Worm (Caenorhabditis elegans): ENCODE measurements around the gene T14E8.2.

ce11 chrX:6507734-6508133 lies 35.1 kb upstream of the T14E8.2 start:
- TF ChIP-seq aly-2 (tag; optimal IDR thresholded peaks at IDR 0.05) (no peak), mep-1 (tag; optimal IDR thresholded peaks at IDR 0.05) (no peak), unc-86 (tag; optimal IDR thresholded peaks at IDR 0.05) (no peak), lin-15B (tag; optimal IDR thresholded peaks at IDR 0.05) (no peak), mdl-1 (tag; optimal IDR thresholded peaks at IDR 0.05) (no peak), zip-4 (GFP tag; optimal IDR thresholded peaks at IDR 0.05) (no peak)

Measured in whole organism, L1 larva.